Fruit fly (Drosophila melanogaster) whole organism, embryonic: ENCODE data around the gene DIP2.

ENCODE experiments used
- Ada2b ChIP-seq: fragments of 200-800 bp; sonication (Bioruptor generic); IDR thresholded peaks from 2 replicates; pipeline ENCODE4 v1.3.6; 2022; ENCODE audit warnings: missing biosample characterization, missing genetic modification characterization
- Aef1 ChIP-seq: fragments of 200-800 bp; sonication (Bioruptor generic); IDR thresholded peaks from 3 replicates; pipeline ENCODE4 v1.3.6; 2022; ENCODE audit warnings: missing biosample characterization, missing genetic modification characterization
- B-H1 ChIP-seq: fragments of 200-800 bp; sonication (Bioruptor generic); IDR thresholded peaks from 3 replicates; pipeline ENCODE4 v1.3.6; 2022; ENCODE audit warnings: missing biosample characterization, missing genetic modification characterization
- Blimp-1 ChIP-seq: fragments of 200-800 bp; sonication (Bioruptor generic); optimal IDR thresholded peaks from 3 replicates; lab custom pipeline; 2018; ENCODE audit warnings: missing biosample characterization, missing genetic modification characterization, mild to moderate bottlenecking, moderate library complexity, missing genetic modification reagents
- CG10321 ChIP-seq: fragments of 200-800 bp; sonication (Bioruptor generic); IDR thresholded peaks from 2 replicates; pipeline ENCODE4 v1.3.6; 2022; ENCODE audit warnings: missing biosample characterization, missing genetic modification characterization
- CG11398 ChIP-seq: fragments of 200-800 bp; sonication (Bioruptor generic); optimal IDR thresholded peaks from 2 replicates; lab custom pipeline; 2016; ENCODE audit warnings: missing biosample characterization, missing genetic modification characterization
- CG12391 ChIP-seq: fragments of 200-800 bp; sonication (Bioruptor generic); optimal IDR thresholded peaks from 3 replicates; lab custom pipeline; 2018; ENCODE audit warnings: missing biosample characterization, mild to moderate bottlenecking, missing genetic modification characterization, moderate library complexity
- CG12659 ChIP-seq: fragments of 200-800 bp; sonication (Bioruptor generic); optimal IDR thresholded peaks from 3 replicates; lab custom pipeline; 2017; ENCODE audit warnings: mild to moderate bottlenecking, missing biosample characterization, missing genetic modification reagents, missing genetic modification characterization
- CG13775 ChIP-seq: fragments of 200-800 bp; sonication (Bioruptor generic); optimal IDR thresholded peaks from 3 replicates; lab custom pipeline; 2017; ENCODE audit warnings: missing biosample characterization, mild to moderate bottlenecking, missing genetic modification characterization
- CG2116 ChIP-seq: fragments of 200-800 bp; sonication (Bioruptor generic); optimal IDR thresholded peaks from 3 replicates; lab custom pipeline; 2018; ENCODE audit warnings: missing biosample characterization, mild to moderate bottlenecking, missing genetic modification characterization
- CG30020 ChIP-seq: fragments of 200-800 bp; optimal IDR thresholded peaks from 2 replicates; lab custom pipeline; 2019; ENCODE audit warnings: missing biosample characterization, mild to moderate bottlenecking, missing genetic modification characterization, moderate library complexity
- CG31224 ChIP-seq: fragments of 200-800 bp; sonication (Bioruptor generic); IDR thresholded peaks from 2 replicates; pipeline ENCODE4 v1.3.6; 2022; ENCODE audit warnings: missing biosample characterization, missing genetic modification characterization
- CG34422 ChIP-seq: fragments of 200-800 bp; sonication (Bioruptor generic); IDR thresholded peaks from 3 replicates; pipeline ENCODE4 v1.3.6; 2022; ENCODE audit warnings: missing biosample characterization, missing genetic modification characterization
- CG4360 ChIP-seq: fragments of 200-800 bp; sonication (Bioruptor generic); IDR thresholded peaks from 2 replicates; pipeline ENCODE4 v1.3.6; 2022; ENCODE audit warnings: missing biosample characterization, missing genetic modification characterization
- CG6683 ChIP-seq: fragments of 200-800 bp; sonication (Bioruptor generic); optimal IDR thresholded peaks from 2 replicates; lab custom pipeline; 2017; ENCODE audit warnings: missing biosample characterization, mild to moderate bottlenecking, missing genetic modification characterization, missing genetic modification reagents
- CG8478 ChIP-seq: fragments of >200 bp; optimal IDR thresholded peaks from 2 replicates; lab custom pipeline; 2018
- CG8765 ChIP-seq: fragments of 200-800 bp; sonication (Bioruptor generic); IDR thresholded peaks from 2 replicates; pipeline ENCODE4 v1.3.6; 2022; ENCODE audit warnings: missing biosample characterization, missing genetic modification characterization
- CG9215 ChIP-seq: fragments of 200-800 bp; sonication (Bioruptor generic); IDR thresholded peaks from 2 replicates; pipeline ENCODE4 v1.3.6; 2022; ENCODE audit warnings: missing biosample characterization, missing genetic modification characterization
- D19A ChIP-seq: fragments of 200-800 bp; optimal IDR thresholded peaks from 3 replicates; lab custom pipeline; 2019; ENCODE audit warnings: missing biosample characterization, mild to moderate bottlenecking, missing genetic modification characterization, moderate library complexity
- Dbx ChIP-seq: fragments of 200-800 bp; sonication (Bioruptor generic); IDR thresholded peaks from 3 replicates; pipeline ENCODE4 v1.3.6; 2022; ENCODE audit warnings: missing biosample characterization, missing genetic modification characterization
- Dek ChIP-seq: fragments of 200-800 bp; sonication (Bioruptor generic); optimal IDR thresholded peaks from 3 replicates; lab custom pipeline; 2019; ENCODE audit warnings: missing biosample characterization, mild to moderate bottlenecking, missing genetic modification characterization, moderate library complexity
- Dref ChIP-seq: fragments of 200-800 bp; sonication (Bioruptor generic); IDR thresholded peaks from 2 replicates; pipeline ENCODE4 v1.3.6; 2022; ENCODE audit warnings: missing biosample characterization, missing genetic modification characterization
- Elba2 ChIP-seq: fragments of 200-800 bp; sonication (Bioruptor generic); optimal IDR thresholded peaks from 3 replicates; lab custom pipeline; 2016; ENCODE audit warnings: missing biosample characterization, missing genetic modification characterization
- Gsc ChIP-seq: fragments of 200-800 bp; sonication (Bioruptor generic); IDR thresholded peaks from 2 replicates; pipeline ENCODE4 v1.3.6; 2022; ENCODE audit warnings: missing biosample characterization, missing genetic modification characterization
- Hand ChIP-seq: fragments of 200-800 bp; sonication (Bioruptor generic); optimal IDR thresholded peaks from 2 replicates; lab custom pipeline; 2017; ENCODE audit warnings: mild to moderate bottlenecking, missing biosample characterization, missing genetic modification reagents, missing genetic modification characterization
- Hmr ChIP-seq: fragments of 200-800 bp; sonication (Bioruptor generic); optimal IDR thresholded peaks from 3 replicates; lab custom pipeline; 2017; ENCODE audit warnings: mild to moderate bottlenecking, missing biosample characterization, missing genetic modification reagents, missing genetic modification characterization
- Hsf ChIP-seq: fragments of 200-800 bp; sonication (Bioruptor generic); optimal IDR thresholded peaks from 3 replicates; lab custom pipeline; 2016; ENCODE audit warnings: missing biosample characterization, missing genetic modification characterization
- MBD-R2 ChIP-seq: fragments of 200-800 bp; sonication (Bioruptor generic); IDR thresholded peaks from 2 replicates; pipeline ENCODE4 v1.3.6; 2022; ENCODE audit warnings: missing biosample characterization, missing genetic modification characterization
- Trl ChIP-seq, 3 experiments: fragments of >200 bp in 2 of 3; fragments of 200-800 bp in 1 of 3; sonication (Bioruptor generic) in 1 of 3; optimal IDR thresholded peaks; 2 replicates in 1 of 3; 3 replicates in 2 of 3; lab custom pipeline; 2016 to 2017; ENCODE audit warnings: missing biosample characterization in 1 of 3, missing genetic modification characterization in 1 of 3
- YL-1 ChIP-seq: fragments of 200-800 bp; sonication (Bioruptor generic); optimal IDR thresholded peaks from 3 replicates; lab custom pipeline; 2017; ENCODE audit warnings: missing biosample characterization, mild to moderate bottlenecking, missing genetic modification characterization
- amos ChIP-seq: fragments of 200-800 bp; sonication (Bioruptor generic); IDR thresholded peaks from 2 replicates; pipeline ENCODE4 v1.3.6; 2022; ENCODE audit warnings: missing biosample characterization, missing genetic modification characterization; ENCODE audit not compliant: partially characterized antibody
- chm ChIP-seq: fragments of 200-800 bp; sonication (Bioruptor generic); IDR thresholded peaks from 2 replicates; pipeline ENCODE4 v1.3.6; 2022; ENCODE audit warnings: missing biosample characterization, missing genetic modification characterization
- ewg ChIP-seq: fragments of 200-800 bp; sonication (Bioruptor generic); optimal IDR thresholded peaks from 3 replicates; lab custom pipeline; 2017; ENCODE audit warnings: mild to moderate bottlenecking, missing biosample characterization, missing genetic modification reagents, missing genetic modification characterization
- her ChIP-seq: fragments of 200-800 bp; sonication (Bioruptor generic); optimal IDR thresholded peaks from 2 replicates; lab custom pipeline; 2016; ENCODE audit warnings: missing biosample characterization, missing genetic modification characterization
- ken ChIP-seq: fragments of 200-800 bp; sonication (Bioruptor generic); IDR thresholded peaks from 3 replicates; pipeline ENCODE4 v1.3.6; 2022; ENCODE audit warnings: missing biosample characterization, missing genetic modification characterization
- mirr ChIP-seq: fragments of 200-800 bp; sonication (Bioruptor generic); optimal IDR thresholded peaks from 3 replicates; lab custom pipeline; 2018; ENCODE audit warnings: missing biosample characterization, mild to moderate bottlenecking, missing genetic modification characterization
- phol ChIP-seq: fragments of 200-800 bp; sonication (Bioruptor generic); optimal IDR thresholded peaks from 3 replicates; lab custom pipeline; 2018; ENCODE audit warnings: missing biosample characterization, mild to moderate bottlenecking, missing genetic modification characterization, moderate library complexity
- scrt ChIP-seq: fragments of 200-800 bp; sonication (Bioruptor generic); optimal IDR thresholded peaks from 2 replicates; lab custom pipeline; 2018; ENCODE audit warnings: missing biosample characterization, mild to moderate bottlenecking, missing genetic modification characterization, moderate library complexity
- seq ChIP-seq: fragments of 200-800 bp; sonication (Bioruptor generic); IDR thresholded peaks from 2 replicates; pipeline ENCODE4 v1.3.6; 2022; ENCODE audit warnings: missing biosample characterization, missing genetic modification characterization
- sr ChIP-seq: fragments of 200-800 bp; sonication (Bioruptor generic); IDR thresholded peaks from 3 replicates; pipeline ENCODE4 v1.3.6; 2022; ENCODE audit warnings: missing biosample characterization, missing genetic modification characterization
- stc ChIP-seq: fragments of 200-800 bp; sonication (Bioruptor generic); IDR thresholded peaks from 2 replicates; pipeline ENCODE4 v1.3.6; 2022; ENCODE audit warnings: missing biosample characterization, missing genetic modification characterization
- tio ChIP-seq: fragments of 200-800 bp; sonication (Bioruptor generic); optimal IDR thresholded peaks from 2 replicates; lab custom pipeline; 2017; ENCODE audit warnings: missing biosample characterization, missing genetic modification characterization, inconsistent platforms
- tna ChIP-seq: fragments of 200-800 bp; sonication (Bioruptor generic); IDR thresholded peaks from 2 replicates; pipeline ENCODE4 v1.3.6; 2022; ENCODE audit warnings: missing biosample characterization, missing genetic modification characterization; ENCODE audit not compliant: partially characterized antibody
- trh ChIP-seq: fragments of 200-800 bp; sonication (Bioruptor generic); optimal IDR thresholded peaks from 2 replicates; lab custom pipeline; 2016; ENCODE audit warnings: missing biosample characterization, missing genetic modification characterization

DIP2 gene

dm6 chr3L:263500-264377 is 6.0 kb upstream of the DIP2 start (continued):
- TF ChIP-seq phol (tag; lab: Kevin White, UChicago): no peak
- TF ChIP-seq tio (GFP tag; lab: Kevin White, UChicago): no peak
- no peak for TF ChIP-seq Aef1
- no peak for TF ChIP-seq Gsc
- 0 out of 2 replicates have a peak, but pooled peaks have one; percentile 6 for TF ChIP-seq Ada2b (GFP tag; lab: Robert Waterston, UW)
- no peak for TF ChIP-seq her (GFP tag; lab: Kevin White, UChicago)
- TF ChIP-seq amos: peak; percentile 5; the same call in 1 of the 2 replicates
- peak; percentile 19 for TF ChIP-seq CG11398 (GFP tag; lab: Kevin White, UChicago)
- TF ChIP-seq Blimp-1 (GFP tag; lab: Kevin White, UChicago): peak; percentile 45
- TF ChIP-seq YL-1 (GFP tag; lab: Kevin White, UChicago): peak; percentile 39
- no peak for TF ChIP-seq Dek (tag; lab: Kevin White, UChicago)
- no peak for TF ChIP-seq scrt (GFP tag; lab: Kevin White, UChicago)
- TF ChIP-seq CG12659 (GFP tag; lab: Kevin White, UChicago): no peak
- no peak for TF ChIP-seq trh
- TF ChIP-seq Dref (GFP tag; lab: Robert Waterston, UW): peak; percentile 42; the same call in 1 of the 2 replicates
- no peak for TF ChIP-seq Hmr (GFP tag; lab: Kevin White, UChicago)
- no peak for TF ChIP-seq Dbx (GFP tag; lab: Robert Waterston, UW)
- TF ChIP-seq stc: no peak
- no peak for TF ChIP-seq CG30020 (tag; lab: Kevin White, UChicago)
- TF ChIP-seq ewg (GFP tag; lab: Kevin White, UChicago): peak; percentile 20
- TF ChIP-seq D19A (tag; lab: Kevin White, UChicago): no peak
- peak; percentile 41; the same call in 1 of the 3 replicates for TF ChIP-seq sr (GFP tag; lab: Robert Waterston, UW)
- TF ChIP-seq CG34422 (GFP tag; lab: Robert Waterston, UW): peak; percentile 63; the same call in 2 of the 3 replicates
- TF ChIP-seq CG9215 (GFP tag; lab: Robert Waterston, UW): no peak
- TF ChIP-seq CG4360 (GFP tag; lab: Robert Waterston, UW): no peak
- TF ChIP-seq CG6683 (GFP tag; lab: Kevin White, UChicago): no peak
- peak; percentile 52 for TF ChIP-seq Hand (GFP tag; lab: Kevin White, UChicago)
- TF ChIP-seq tna (GFP tag; lab: Robert Waterston, UW): no peak
- no peak for TF ChIP-seq CG12391 (tag; lab: Kevin White, UChicago)
- TF ChIP-seq MBD-R2: no peak
- no peak for TF ChIP-seq Elba2 (GFP tag; lab: Kevin White, UChicago)
- no peak for TF ChIP-seq mirr (GFP tag; lab: Kevin White, UChicago)
- TF ChIP-seq CG2116 (GFP tag; lab: Kevin White, UChicago): peak; percentile 37
- TF ChIP-seq B-H1: no peak
- no peak for TF ChIP-seq CG13775 (GFP tag; lab: Kevin White, UChicago)
- TF ChIP-seq Hsf (GFP tag; lab: Kevin White, UChicago): no peak
- peak; percentile 93 for TF ChIP-seq CG10321 (GFP tag; lab: Robert Waterston, UW)
- 0 out of 3 replicates have a peak, but pooled peaks have one; percentile 25 for TF ChIP-seq ken (GFP tag; lab: Robert Waterston, UW)
- TF ChIP-seq CG8478: peak; percentile 76
- no peak for TF ChIP-seq CG8765 (GFP tag; lab: Robert Waterston, UW)
- no peak for TF ChIP-seq seq (GFP tag; lab: Robert Waterston, UW)
- TF ChIP-seq Trl (optimal IDR thresholded peaks at IDR 0.05; lab: Kevin White, UChicago): no peak
- TF ChIP-seq Trl (GFP tag; optimal IDR thresholded peaks at IDR 0.05; lab: Kevin White, UChicago): no peak
- TF ChIP-seq chm (GFP tag; lab: Robert Waterston, UW): no peak; the same call in 1 of the 2 replicates
- no peak for TF ChIP-seq CG31224 (GFP tag; lab: Robert Waterston, UW)
